Fruit fly (Drosophila melanogaster) whole organism: ENCODE measurements around the gene Neurochondrin.

Experiments used
- CG8478 ChIP-seq: fragments of >200 bp; optimal IDR thresholded peaks from 2 replicates; lab custom pipeline; 2018; ENCODE audit warnings: inconsistent platforms
- Dll ChIP-seq: fragments of >200 bp; optimal IDR thresholded peaks from 2 replicates; lab custom pipeline; 2017
- EcR ChIP-seq, 2 experiments: fragments of >200 bp; optimal IDR thresholded peaks; 2 replicates each; lab custom pipeline; 2017; ENCODE audit warnings: missing biosample characterization in 2 of 2, missing genetic modification characterization in 2 of 2, missing genetic modification reagents in 2 of 2
- pan ChIP-seq: fragments of >200 bp; optimal IDR thresholded peaks from 2 replicates; lab custom pipeline; 2017
- psq ChIP-seq: fragments of >200 bp; optimal IDR thresholded peaks from 2 replicates; lab custom pipeline; 2017
- usp ChIP-seq: fragments of >200 bp; optimal IDR thresholded peaks from 2 replicates; lab custom pipeline; 2017; ENCODE audit warnings: missing biosample characterization, missing genetic modification characterization, mixed read lengths

Gene Neurochondrin

dm6 chr3R:6430206-6430605 is 38.0 kb upstream of the Neurochondrin start:
- no peak for TF ChIP-seq psq (lab: Kevin White, UChicago)

dm6 chr3R:6432321-6432720 is 35.9 kb upstream of the Neurochondrin start:
- TF ChIP-seq psq (lab: Kevin White, UChicago) (no peak), pan (lab: Kevin White, UChicago) (no peak), usp (GFP tag; lab: Kevin White, UChicago) (no peak), Dll (lab: Kevin White, UChicago) (no peak), EcR (GFP tag; optimal IDR thresholded peaks at IDR 0.05; lab: Kevin White, UChicago) (no peak), CG8478 (lab: Kevin White, UChicago) (no peak)

dm6 chr3R:6432784-6433469 is 35.3 kb upstream of the Neurochondrin start:
- TF ChIP-seq psq (lab: Kevin White, UChicago) (no peak), pan (lab: Kevin White, UChicago) (no peak), Dll (lab: Kevin White, UChicago) (no peak), EcR (GFP tag; optimal IDR thresholded peaks at IDR 0.05; lab: Kevin White, UChicago) (no peak), CG8478 (lab: Kevin White, UChicago) (no peak), usp (GFP tag; lab: Kevin White, UChicago) (no peak)

- TF ChIP-seq CG8478 (lab: Kevin White, UChicago) (no peak), psq (lab: Kevin White, UChicago) (no peak), usp (GFP tag; lab: Kevin White, UChicago) (no peak), Dll (lab: Kevin White, UChicago) (no peak), pan (lab: Kevin White, UChicago) (no peak), EcR (GFP tag; optimal IDR thresholded peaks at IDR 0.05; lab: Kevin White, UChicago) (no peak)
Observed at dm6 chr3R:6433885-6434284, 34.4 kb upstream of the Neurochondrin start.

- TF ChIP-seq CG8478 (lab: Kevin White, UChicago) (no peak), pan (lab: Kevin White, UChicago) (no peak), usp (GFP tag; lab: Kevin White, UChicago) (no peak), EcR (GFP tag; optimal IDR thresholded peaks at IDR 0.05; lab: Kevin White, UChicago) (no peak), psq (lab: Kevin White, UChicago) (no peak), Dll (lab: Kevin White, UChicago) (no peak)
Observed at dm6 chr3R:6435219-6435618, 33.0 kb upstream of the Neurochondrin start.

dm6 chr3R:6435761-6436318 is 32.4 kb upstream of the Neurochondrin start:
- TF ChIP-seq psq (lab: Kevin White, UChicago) (no peak), CG8478 (lab: Kevin White, UChicago) (no peak), usp (GFP tag; lab: Kevin White, UChicago) (no peak), pan (lab: Kevin White, UChicago) (no peak), EcR (GFP tag; optimal IDR thresholded peaks at IDR 0.05; lab: Kevin White, UChicago) (no peak), Dll (lab: Kevin White, UChicago) (no peak)

dm6 chr3R:6436643-6437042 is 31.6 kb upstream of the Neurochondrin start:
- TF ChIP-seq Dll (lab: Kevin White, UChicago) (no peak), pan (lab: Kevin White, UChicago) (no peak), EcR (GFP tag; optimal IDR thresholded peaks at IDR 0.05; lab: Kevin White, UChicago) (no peak), CG8478 (lab: Kevin White, UChicago) (no peak), usp (GFP tag; lab: Kevin White, UChicago) (no peak), psq (lab: Kevin White, UChicago) (no peak)

- TF ChIP-seq psq (lab: Kevin White, UChicago), result no peak
Observed at dm6 chr3R:6456140-6457054, 11.8 kb upstream of the Neurochondrin start, which contains the start of gene CG9727. TSS of gene CG9727 (minus strand) at chr3R:6456676.

dm6 chr3R:6457055-6457391 is 11.2 kb upstream of the Neurochondrin start, which contains the start of gene Zif:
TSS of gene Zif (plus strand) at chr3R:6457088.
- TF ChIP-seq Dll (lab: Kevin White, UChicago) (no peak), psq (lab: Kevin White, UChicago) (no peak), usp (GFP tag; lab: Kevin White, UChicago) (no peak), EcR (GFP tag; optimal IDR thresholded peaks at IDR 0.05; lab: Kevin White, UChicago) (no peak), pan (lab: Kevin White, UChicago) (no peak), CG8478 (lab: Kevin White, UChicago) (no peak)

- TF ChIP-seq Dll (lab: Kevin White, UChicago), result no peak
- TF ChIP-seq usp (GFP tag; lab: Kevin White, UChicago), result no peak
- no peak for TF ChIP-seq pan (lab: Kevin White, UChicago)
- no peak for TF ChIP-seq EcR (GFP tag; optimal IDR thresholded peaks at IDR 0.05; lab: Kevin White, UChicago)
- TF ChIP-seq psq (lab: Kevin White, UChicago), result no peak
- TF ChIP-seq CG8478 (lab: Kevin White, UChicago), result no peak
Observed at dm6 chr3R:6460589-6461141, 7.6 kb upstream of the Neurochondrin start.

dm6 chr3R:6462978-6463377 is 5.3 kb upstream of the Neurochondrin start:
- TF ChIP-seq pan (lab: Kevin White, UChicago) (no peak), usp (GFP tag; lab: Kevin White, UChicago) (no peak), psq (lab: Kevin White, UChicago) (no peak), EcR (GFP tag; optimal IDR thresholded peaks at IDR 0.05; lab: Kevin White, UChicago) (no peak), CG8478 (lab: Kevin White, UChicago) (no peak), Dll (lab: Kevin White, UChicago) (no peak)
